Fruit fly (Drosophila melanogaster) whole organism, embryonic: ENCODE data around the gene Cdk7.

ENCODE experiments used
- Bgb ChIP-seq: fragments of 200-800 bp; sonication (Bioruptor generic); IDR thresholded peaks from 2 replicates; pipeline ENCODE4 v1.3.6; 2022; ENCODE audit warnings: missing biosample characterization, missing genetic modification characterization; ENCODE audit not compliant: partially characterized antibody
- CG12769 ChIP-seq: fragments of 200-800 bp; sonication (Bioruptor generic); optimal IDR thresholded peaks from 2 replicates; lab custom pipeline; 2019; ENCODE audit warnings: missing biosample characterization, mild to moderate bottlenecking, missing genetic modification characterization, moderate library complexity
- CG13894 ChIP-seq: fragments of 200-800 bp; sonication (Bioruptor generic); optimal IDR thresholded peaks from 3 replicates; lab custom pipeline; 2018; ENCODE audit warnings: missing biosample characterization, mild to moderate bottlenecking, missing genetic modification characterization, moderate library complexity
- CG14667 ChIP-seq: fragments of 200-800 bp; sonication (Bioruptor generic); IDR thresholded peaks from 2 replicates; pipeline ENCODE4 v1.3.6; 2022; ENCODE audit warnings: missing biosample characterization, missing genetic modification characterization
- CG1603 ChIP-seq: fragments of 200-800 bp; sonication (Bioruptor generic); optimal IDR thresholded peaks from 2 replicates; lab custom pipeline; 2019; ENCODE audit warnings: missing biosample characterization, mild to moderate bottlenecking, missing genetic modification characterization, moderate library complexity
- CG17186 ChIP-seq: fragments of 200-800 bp; sonication (Bioruptor generic); optimal IDR thresholded peaks from 3 replicates; lab custom pipeline; 2017; ENCODE audit warnings: missing biosample characterization, missing genetic modification reagents, missing genetic modification characterization
- CG17829 ChIP-seq: fragments of 200-800 bp; optimal IDR thresholded peaks from 2 replicates; lab custom pipeline; 2019; ENCODE audit warnings: missing biosample characterization, mild to moderate bottlenecking, missing genetic modification characterization, moderate library complexity
- CG18476 ChIP-seq: fragments of 200-800 bp; sonication (Bioruptor generic); optimal IDR thresholded peaks from 2 replicates; lab custom pipeline; 2016; ENCODE audit warnings: missing biosample characterization, mild to moderate bottlenecking, missing genetic modification characterization
- CG18619 ChIP-seq: fragments of 200-800 bp; sonication (Bioruptor generic); optimal IDR thresholded peaks from 3 replicates; lab custom pipeline; 2017; ENCODE audit warnings: missing biosample characterization, mild to moderate bottlenecking, missing genetic modification characterization
- CG2678 ChIP-seq: fragments of 200-800 bp; sonication (Bioruptor generic); optimal IDR thresholded peaks from 3 replicates; lab custom pipeline; 2019; ENCODE audit warnings: missing biosample characterization, mild to moderate bottlenecking, missing genetic modification characterization, moderate library complexity
- CG30020 ChIP-seq: fragments of 200-800 bp; optimal IDR thresholded peaks from 2 replicates; lab custom pipeline; 2019; ENCODE audit warnings: missing biosample characterization, mild to moderate bottlenecking, missing genetic modification characterization, moderate library complexity
- CG31224 ChIP-seq: fragments of 200-800 bp; sonication (Bioruptor generic); IDR thresholded peaks from 2 replicates; pipeline ENCODE4 v1.3.6; 2022; ENCODE audit warnings: missing biosample characterization, missing genetic modification characterization
- CG31441 ChIP-seq: fragments of 200-800 bp; sonication (Bioruptor generic); IDR thresholded peaks from 2 replicates; pipeline ENCODE4 v1.3.6; 2022; ENCODE audit warnings: missing biosample characterization, missing genetic modification characterization
- CG34376 ChIP-seq: fragments of 200-800 bp; sonication (Bioruptor generic); optimal IDR thresholded peaks from 2 replicates; lab custom pipeline; 2018; ENCODE audit warnings: missing biosample characterization, mild to moderate bottlenecking, missing genetic modification characterization
- CG4404 ChIP-seq: fragments of 200-800 bp; sonication (Bioruptor generic); IDR thresholded peaks from 2 replicates; pipeline ENCODE4 v1.3.6; 2022; ENCODE audit warnings: missing biosample characterization, missing genetic modification characterization
- CG4820 ChIP-seq: fragments of 200-800 bp; sonication (Bioruptor generic); optimal IDR thresholded peaks from 3 replicates; lab custom pipeline; 2016; ENCODE audit warnings: missing biosample characterization, missing genetic modification characterization
- CG5180 ChIP-seq: fragments of 200-800 bp; sonication (Bioruptor generic); optimal IDR thresholded peaks from 3 replicates; lab custom pipeline; 2017; ENCODE audit warnings: missing biosample characterization, missing genetic modification characterization, mild to moderate bottlenecking, moderate library complexity, missing genetic modification reagents
- CG8388 ChIP-seq: fragments of 200-800 bp; sonication (Bioruptor generic); optimal IDR thresholded peaks from 2 replicates; lab custom pipeline; 2019; ENCODE audit warnings: missing biosample characterization, mild to moderate bottlenecking, missing genetic modification characterization, moderate library complexity
- CG8924 ChIP-seq: fragments of 200-800 bp; optimal IDR thresholded peaks from 3 replicates; lab custom pipeline; 2019; ENCODE audit warnings: missing biosample characterization, mild to moderate bottlenecking, missing genetic modification characterization, moderate library complexity
- CG9727 ChIP-seq: fragments of 200-800 bp; sonication (Bioruptor generic); optimal IDR thresholded peaks from 3 replicates; lab custom pipeline; 2017; ENCODE audit warnings: missing biosample characterization, mild to moderate bottlenecking, missing genetic modification characterization
- D19A ChIP-seq: fragments of 200-800 bp; optimal IDR thresholded peaks from 3 replicates; lab custom pipeline; 2019; ENCODE audit warnings: missing biosample characterization, mild to moderate bottlenecking, missing genetic modification characterization, moderate library complexity
- D19B ChIP-seq: fragments of 200-800 bp; sonication (Bioruptor generic); optimal IDR thresholded peaks from 2 replicates; lab custom pipeline; 2017; ENCODE audit warnings: missing biosample characterization, mild to moderate bottlenecking, missing genetic modification characterization
- Deaf1 ChIP-seq: fragments of 200-800 bp; optimal IDR thresholded peaks from 3 replicates; lab custom pipeline; 2019; ENCODE audit warnings: missing biosample characterization, mild to moderate bottlenecking, missing genetic modification characterization, moderate library complexity
- E2f2 ChIP-seq: fragments of 200-800 bp; sonication (Bioruptor generic); IDR thresholded peaks from 2 replicates; pipeline ENCODE4 v1.3.6; 2022; ENCODE audit warnings: missing biosample characterization, missing genetic modification characterization
- Hr78 ChIP-seq, 2 experiments: fragments of 200-800 bp in 1 of 2; fragments of >200 bp in 1 of 2; sonication (Bioruptor generic) in 1 of 2; optimal IDR thresholded peaks; 2 replicates each; lab custom pipeline; 2017 to 2019; ENCODE audit warnings: missing biosample characterization in 2 of 2, missing genetic modification characterization in 2 of 2, mild to moderate bottlenecking in 1 of 2, moderate library complexity in 1 of 2
- Kr ChIP-seq: fragments of 200-800 bp; sonication (Bioruptor generic); optimal IDR thresholded peaks from 2 replicates; lab custom pipeline; 2017; ENCODE audit warnings: missing biosample characterization, mild to moderate bottlenecking, missing genetic modification characterization
- Med ChIP-seq: fragments of 200-800 bp; sonication (Bioruptor generic); peaks from one replicate; lab custom pipeline; 2016; ENCODE audit warnings: missing biosample characterization, missing genetic modification characterization, mild to moderate bottlenecking, inconsistent platforms, moderate library complexity
- Meics ChIP-seq: fragments of 200-800 bp; sonication (Bioruptor generic); optimal IDR thresholded peaks from 2 replicates; lab custom pipeline; 2017; ENCODE audit warnings: missing biosample characterization, mild to moderate bottlenecking, missing genetic modification characterization
- Rx ChIP-seq: fragments of 200-800 bp; sonication (Bioruptor generic); IDR thresholded peaks from 2 replicates; pipeline ENCODE4 v1.3.6; 2022; ENCODE audit warnings: missing biosample characterization, missing genetic modification characterization
- ac ChIP-seq: fragments of 200-800 bp; sonication (Bioruptor generic); optimal IDR thresholded peaks from 3 replicates; lab custom pipeline; 2017; ENCODE audit warnings: missing biosample characterization, mild to moderate bottlenecking, missing genetic modification characterization
- crol ChIP-seq: fragments of 200-800 bp; sonication (Bioruptor generic); IDR thresholded peaks from 2 replicates; pipeline ENCODE4 v1.3.6; 2022; ENCODE audit warnings: missing biosample characterization, missing genetic modification characterization
- cwo ChIP-seq: fragments of 200-800 bp; sonication (Bioruptor generic); optimal IDR thresholded peaks from 3 replicates; lab custom pipeline; 2017; ENCODE audit warnings: missing biosample characterization, missing genetic modification characterization, mild to moderate bottlenecking, moderate library complexity, missing genetic modification reagents
- eve ChIP-seq, 2 experiments: fragments of >200 bp; optimal IDR thresholded peaks; 2 replicates each; lab custom pipeline; 2017; ENCODE audit warnings: missing biosample characterization in 2 of 2, missing genetic modification characterization in 2 of 2
- fd96Cb ChIP-seq: fragments of 200-800 bp; sonication (Bioruptor generic); optimal IDR thresholded peaks from 2 replicates; lab custom pipeline; 2018; ENCODE audit warnings: missing biosample characterization, mild to moderate bottlenecking, missing genetic modification characterization, moderate library complexity
- inv ChIP-seq: fragments of 200-800 bp; sonication (Bioruptor generic); IDR thresholded peaks from 2 replicates; pipeline ENCODE4 v1.3.6; 2022; ENCODE audit warnings: missing biosample characterization, missing genetic modification characterization; ENCODE audit not compliant: partially characterized antibody
- jing ChIP-seq: fragments of 200-800 bp; sonication (Bioruptor generic); optimal IDR thresholded peaks from 2 replicates; lab custom pipeline; 2018; ENCODE audit warnings: missing biosample characterization, mild to moderate bottlenecking, missing genetic modification characterization
- oc ChIP-seq: fragments of 200-800 bp; sonication (Bioruptor generic); optimal IDR thresholded peaks from 2 replicates; lab custom pipeline; 2018; ENCODE audit warnings: missing biosample characterization, mild to moderate bottlenecking, missing genetic modification characterization, moderate library complexity
- org-1 ChIP-seq: fragments of 200-800 bp; sonication (Bioruptor generic); optimal IDR thresholded peaks from 2 replicates; lab custom pipeline; 2017; ENCODE audit warnings: missing biosample characterization, missing genetic modification characterization
- prd ChIP-seq, 3 experiments: fragments of >200 bp in 2 of 3; fragments of 200-800 bp in 1 of 3; sonication (Bioruptor generic) in 1 of 3; optimal IDR thresholded peaks in 2 of 3; IDR thresholded peaks in 1 of 3; 2 replicates in 2 of 3; 3 replicates in 1 of 3; pipeline versions ENCODE4 v1.3.6 to Lab custom; 2017 to 2022; ENCODE audit warnings: missing biosample characterization in 1 of 3, missing genetic modification characterization in 1 of 3
- slbo ChIP-seq: fragments of 200-800 bp; sonication (Bioruptor generic); IDR thresholded peaks from 2 replicates; pipeline ENCODE4 v1.3.6; 2022; ENCODE audit warnings: missing biosample characterization, missing genetic modification characterization
- sob ChIP-seq: fragments of 200-800 bp; sonication (Bioruptor generic); IDR thresholded peaks from 2 replicates; pipeline ENCODE4 v1.3.6; 2022; ENCODE audit warnings: missing biosample characterization, missing genetic modification characterization
- ssp ChIP-seq: fragments of 200-800 bp; sonication (Bioruptor generic); IDR thresholded peaks from 2 replicates; pipeline ENCODE4 v1.3.6; 2022; ENCODE audit warnings: missing biosample characterization, missing genetic modification characterization
- tap ChIP-seq: fragments of 200-800 bp; optimal IDR thresholded peaks from 3 replicates; lab custom pipeline; 2019; ENCODE audit warnings: missing biosample characterization, mild to moderate bottlenecking, missing genetic modification characterization, moderate library complexity
- unc-4 ChIP-seq: fragments of 200-800 bp; sonication (Bioruptor generic); IDR thresholded peaks from 2 replicates; pipeline ENCODE4 v1.3.6; 2022; ENCODE audit warnings: missing biosample characterization, missing genetic modification characterization; ENCODE audit not compliant: partially characterized antibody
- vvl ChIP-seq: fragments of 200-800 bp; sonication (Bioruptor generic); IDR thresholded peaks from 2 replicates; pipeline ENCODE4 v1.3.6; 2022; ENCODE audit warnings: missing biosample characterization, missing genetic modification characterization
- zfh1 ChIP-seq: fragments of 200-800 bp; sonication (Bioruptor generic); IDR thresholded peaks from 3 replicates; pipeline ENCODE4 v1.3.6; 2022; ENCODE audit warnings: missing biosample characterization, missing genetic modification characterization
- zfh2 ChIP-seq: fragments of 200-800 bp; sonication (Bioruptor generic); optimal IDR thresholded peaks from 2 replicates; lab custom pipeline; 2016; ENCODE audit warnings: missing biosample characterization, missing genetic modification characterization

The Cdk7 gene

dm6 chrX:5338435-5338834 lies 29.7 kb upstream of the Cdk7 start (continued):
- TF ChIP-seq CG4820 (GFP tag; lab: Kevin White, UChicago) (no peak), eve (GFP tag; optimal IDR thresholded peaks at IDR 0.05; lab: Kevin White, UChicago) (no peak), CG9727 (no peak), ac (GFP tag; lab: Kevin White, UChicago) (no peak), CG17186 (GFP tag; lab: Kevin White, UChicago) (no peak), Med (GFP tag; lab: Kevin White, UChicago) (peak; percentile 70), CG4404 (no peak), jing (GFP tag; lab: Kevin White, UChicago) (no peak), CG18619 (no peak), slbo (peak; percentile 42; the same call in 1 of the 2 replicates), zfh1 (GFP tag; lab: Robert Waterston, UW) (no peak), ssp (GFP tag; lab: Robert Waterston, UW) (no peak), Bgb (GFP tag; lab: Robert Waterston, UW) (no peak), sob (GFP tag; lab: Robert Waterston, UW) (no peak), org-1 (GFP tag; lab: Kevin White, UChicago) (no peak), zfh2 (GFP tag; lab: Kevin White, UChicago) (no peak), fd96Cb (tag; lab: Kevin White, UChicago) (no peak), CG14667 (no peak), Rx (GFP tag; lab: Robert Waterston, UW) (no peak), CG13894 (tag; lab: Kevin White, UChicago) (peak; percentile 7), CG34376 (no peak)
- TF ChIP-seq, all 482 proteins: peak for 15

- TF ChIP-seq Deaf1 (peak; percentile 53), crol (GFP tag; lab: Robert Waterston, UW) (peak; percentile 58), inv (GFP tag; lab: Robert Waterston, UW) (no peak), CG13894 (tag; lab: Kevin White, UChicago) (peak; percentile 98)
Measured at dm6 chrX:5337316-5337715, 28.5 kb upstream of the Cdk7 start.

- TF ChIP-seq unc-4 (no peak), cwo (peak; percentile 56), CG1603 (tag; lab: Kevin White, UChicago) (peak; percentile 41), CG12769 (tag; lab: Kevin White, UChicago) (peak; percentile 65), Kr (GFP tag; lab: Kevin White, UChicago) (no peak), D19A (tag; lab: Kevin White, UChicago) (peak; percentile 29), CG31224 (GFP tag; lab: Robert Waterston, UW) (no peak), CG2678 (peak; percentile 79), CG8388 (GFP tag; lab: Kevin White, UChicago) (peak; percentile 1), prd (optimal IDR thresholded peaks at IDR 0.05; lab: Kevin White, UChicago) (no peak), prd (GFP tag; IDR thresholded peaks at IDR 0.05; lab: Robert Waterston, UW) (peak; percentile 33; the same call in 1 of the 3 replicates), tap (peak; percentile 32), Hr78 (GFP tag; optimal IDR thresholded peaks at IDR 0.05; lab: Kevin White, UChicago) (no peak), zfh2 (GFP tag; lab: Kevin White, UChicago) (peak; percentile 35), CG30020 (tag; lab: Kevin White, UChicago) (no peak), fd96Cb (tag; lab: Kevin White, UChicago) (peak; percentile 11), Meics (peak; percentile 74), E2f2 (GFP tag; lab: Robert Waterston, UW) (peak; percentile 26; the same call in 1 of the 2 replicates), CG8924 (tag; lab: Kevin White, UChicago) (peak; percentile 42), Rx (GFP tag; lab: Robert Waterston, UW) (no peak), CG5180 (GFP tag; lab: Kevin White, UChicago) (peak; percentile 17), CG31441 (GFP tag; lab: Robert Waterston, UW) (peak; percentile 48; the same call in 1 of the 2 replicates), CG18476 (GFP tag; lab: Kevin White, UChicago) (peak; percentile 12), CG17829 (peak; percentile 4), D19B (GFP tag; lab: Kevin White, UChicago) (peak; percentile 34), oc (tag; lab: Kevin White, UChicago) (no peak), vvl (GFP tag; lab: Robert Waterston, UW) (0 out of 2 replicates have a peak, but pooled peaks have one; percentile 40)
Measured at dm6 chrX:5336722-5337121, 27.9 kb upstream of the Cdk7 start.
